Fruit fly (Drosophila melanogaster) whole organism, embryonic: ENCODE results near the gene CG32260.

Source experiments
- Aef1 ChIP-seq: fragments of 200-800 bp; sonication (Bioruptor generic); IDR thresholded peaks from 3 replicates; pipeline ENCODE4 v1.3.6; 2022; ENCODE audit warnings: missing biosample characterization, missing genetic modification characterization
- B-H2 ChIP-seq: fragments of 200-800 bp; sonication (Bioruptor generic); optimal IDR thresholded peaks from 2 replicates; lab custom pipeline; 2018; ENCODE audit warnings: missing biosample characterization, mild to moderate bottlenecking, missing genetic modification characterization
- Bgb ChIP-seq: fragments of 200-800 bp; sonication (Bioruptor generic); IDR thresholded peaks from 2 replicates; pipeline ENCODE4 v1.3.6; 2022; ENCODE audit warnings: missing biosample characterization, missing genetic modification characterization; ENCODE audit not compliant: partially characterized antibody
- CG11456 ChIP-seq: fragments of 200-800 bp; sonication (Bioruptor generic); IDR thresholded peaks from 3 replicates; pipeline ENCODE4 v1.3.6; 2022; ENCODE audit warnings: missing biosample characterization, missing genetic modification characterization
- CG12104 ChIP-seq: fragments of 200-800 bp; sonication (Bioruptor generic); optimal IDR thresholded peaks from 3 replicates; lab custom pipeline; 2016; ENCODE audit warnings: missing biosample characterization, missing genetic modification characterization
- CG12219 ChIP-seq: fragments of 200-800 bp; sonication (Bioruptor generic); optimal IDR thresholded peaks from 3 replicates; lab custom pipeline; 2018; ENCODE audit warnings: missing biosample characterization, mild to moderate bottlenecking, missing genetic modification characterization
- CG12236 ChIP-seq: fragments of 200-800 bp; sonication (Bioruptor generic); optimal IDR thresholded peaks from 2 replicates; lab custom pipeline; 2016; ENCODE audit warnings: missing biosample characterization, missing genetic modification characterization
- CG12942 ChIP-seq: fragments of 200-800 bp; sonication (Bioruptor generic); optimal IDR thresholded peaks from 3 replicates; lab custom pipeline; 2016; ENCODE audit warnings: missing biosample characterization, missing genetic modification characterization
- CG13296 ChIP-seq: fragments of 200-800 bp; sonication (Bioruptor generic); optimal IDR thresholded peaks from 3 replicates; lab custom pipeline; 2018; ENCODE audit warnings: missing biosample characterization, mild to moderate bottlenecking, missing genetic modification characterization
- CG17802 ChIP-seq: fragments of 200-800 bp; sonication (Bioruptor generic); optimal IDR thresholded peaks from 2 replicates; lab custom pipeline; 2018; ENCODE audit warnings: missing biosample characterization, mild to moderate bottlenecking, missing genetic modification characterization, moderate library complexity
- CG2202 ChIP-seq: fragments of 200-800 bp; sonication (Bioruptor generic); optimal IDR thresholded peaks from 2 replicates; lab custom pipeline; 2018; ENCODE audit warnings: missing biosample characterization, mild to moderate bottlenecking, missing genetic modification characterization
- CG2712 ChIP-seq: fragments of 200-800 bp; optimal IDR thresholded peaks from 3 replicates; lab custom pipeline; 2019; ENCODE audit warnings: missing biosample characterization, mild to moderate bottlenecking, missing genetic modification characterization, moderate library complexity
- CG2875 ChIP-seq: fragments of 200-800 bp; sonication (Bioruptor generic); optimal IDR thresholded peaks from 2 replicates; lab custom pipeline; 2017; ENCODE audit warnings: missing biosample characterization, mild to moderate bottlenecking, missing genetic modification characterization, missing genetic modification reagents
- CG2889 ChIP-seq: fragments of 200-800 bp; sonication (Bioruptor generic); IDR thresholded peaks from 3 replicates; pipeline ENCODE4 v1.3.6; 2022; ENCODE audit warnings: missing biosample characterization, missing genetic modification characterization
- CG3407 ChIP-seq: fragments of 200-800 bp; sonication (Bioruptor generic); optimal IDR thresholded peaks from 2 replicates; lab custom pipeline; 2018; ENCODE audit warnings: missing biosample characterization, mild to moderate bottlenecking, missing genetic modification characterization
- CG34224 ChIP-seq: fragments of 200-800 bp; sonication (Bioruptor generic); IDR thresholded peaks from 3 replicates; pipeline ENCODE4 v1.3.6; 2022; ENCODE audit warnings: missing biosample characterization, missing genetic modification characterization; ENCODE audit not compliant: partially characterized antibody
- CG5245 ChIP-seq: fragments of 200-800 bp; sonication (Bioruptor generic); optimal IDR thresholded peaks from 3 replicates; lab custom pipeline; 2016; ENCODE audit warnings: missing biosample characterization, missing genetic modification characterization
- CG6765 ChIP-seq: fragments of 200-800 bp; sonication (Bioruptor generic); optimal IDR thresholded peaks from 3 replicates; lab custom pipeline; 2017; ENCODE audit warnings: missing biosample characterization, mild to moderate bottlenecking, missing genetic modification characterization
- CG7556 ChIP-seq: fragments of 200-800 bp; sonication (Bioruptor generic); optimal IDR thresholded peaks from 2 replicates; lab custom pipeline; 2017; ENCODE audit warnings: missing biosample characterization, mild to moderate bottlenecking, missing genetic modification characterization
- CG7963 ChIP-seq: fragments of 200-800 bp; sonication (Bioruptor generic); IDR thresholded peaks from 3 replicates; pipeline ENCODE4 v1.3.6; 2022; ENCODE audit warnings: missing biosample characterization, missing genetic modification characterization; ENCODE audit not compliant: partially characterized antibody
- CG8944 ChIP-seq: fragments of 200-800 bp; sonication (Bioruptor generic); optimal IDR thresholded peaks from 3 replicates; lab custom pipeline; 2016; ENCODE audit warnings: missing biosample characterization, missing genetic modification characterization
- CG9609 ChIP-seq: fragments of 200-800 bp; sonication (Bioruptor generic); optimal IDR thresholded peaks from 3 replicates; lab custom pipeline; 2016; ENCODE audit warnings: missing biosample characterization, missing genetic modification characterization
- CG9727 ChIP-seq: fragments of 200-800 bp; sonication (Bioruptor generic); optimal IDR thresholded peaks from 3 replicates; lab custom pipeline; 2017; ENCODE audit warnings: missing biosample characterization, mild to moderate bottlenecking, missing genetic modification characterization
- ERR ChIP-seq: fragments of 200-800 bp; sonication (Bioruptor generic); optimal IDR thresholded peaks from 2 replicates; lab custom pipeline; 2016; ENCODE audit warnings: missing biosample characterization, missing genetic modification characterization
- Hr3 ChIP-seq: fragments of 200-800 bp; sonication (Bioruptor generic); optimal IDR thresholded peaks from 3 replicates; lab custom pipeline; 2016; ENCODE audit warnings: missing biosample characterization, missing genetic modification characterization
- Hr78 ChIP-seq, 2 experiments: fragments of 200-800 bp in 1 of 2; fragments of >200 bp in 1 of 2; sonication (Bioruptor generic) in 1 of 2; optimal IDR thresholded peaks; 2 replicates each; lab custom pipeline; 2017 to 2019; ENCODE audit warnings: missing biosample characterization in 2 of 2, missing genetic modification characterization in 2 of 2, mild to moderate bottlenecking in 1 of 2, moderate library complexity in 1 of 2
- Kr ChIP-seq: fragments of 200-800 bp; sonication (Bioruptor generic); optimal IDR thresholded peaks from 2 replicates; lab custom pipeline; 2017; ENCODE audit warnings: missing biosample characterization, mild to moderate bottlenecking, missing genetic modification characterization
- MESR4 ChIP-seq: fragments of 200-800 bp; sonication (Bioruptor generic); optimal IDR thresholded peaks from 2 replicates; lab custom pipeline; 2018; ENCODE audit warnings: missing biosample characterization, mild to moderate bottlenecking, missing genetic modification characterization, moderate library complexity
- Max ChIP-seq: fragments of 200-800 bp; sonication (Bioruptor generic); optimal IDR thresholded peaks from 2 replicates; lab custom pipeline; 2016; ENCODE audit warnings: missing biosample characterization, mild to moderate bottlenecking, missing genetic modification characterization
- Mrtf ChIP-seq: fragments of 200-800 bp; sonication (Bioruptor generic); IDR thresholded peaks from 3 replicates; pipeline ENCODE4 v1.3.6; 2022; ENCODE audit warnings: missing biosample characterization, missing genetic modification characterization
- Sox102F ChIP-seq: fragments of 200-800 bp; sonication (Bioruptor generic); optimal IDR thresholded peaks from 2 replicates; lab custom pipeline; 2018; ENCODE audit warnings: missing biosample characterization, mild to moderate bottlenecking, missing genetic modification characterization, moderate library complexity
- Sry-β ChIP-seq: fragments of 200-800 bp; sonication (Bioruptor generic); optimal IDR thresholded peaks from 2 replicates; lab custom pipeline; 2018; ENCODE audit warnings: missing biosample characterization, mild to moderate bottlenecking, missing genetic modification characterization, moderate library complexity
- aop ChIP-seq: fragments of 200-800 bp; sonication (Bioruptor generic); IDR thresholded peaks from 2 replicates; pipeline ENCODE4 v1.3.6; 2022; ENCODE audit warnings: missing biosample characterization, missing genetic modification characterization
- ase ChIP-seq: fragments of 200-800 bp; sonication (Bioruptor generic); IDR thresholded peaks from 3 replicates; pipeline ENCODE4 v1.3.6; 2022; ENCODE audit warnings: missing biosample characterization, missing genetic modification characterization
- bbx ChIP-seq: fragments of 200-800 bp; sonication (Bioruptor generic); IDR thresholded peaks from 2 replicates; pipeline ENCODE4 v1.3.6; 2022; ENCODE audit warnings: missing biosample characterization, missing genetic modification characterization; ENCODE audit not compliant: partially characterized antibody
- croc ChIP-seq: fragments of 200-800 bp; sonication (Bioruptor generic); conservative IDR thresholded peaks from 3 replicates; pipeline ENCODE4 v1.3.6; 2022; ENCODE audit warnings: missing biosample characterization, missing genetic modification characterization
- eyg ChIP-seq: fragments of 200-800 bp; sonication (Bioruptor generic); optimal IDR thresholded peaks from 3 replicates; lab custom pipeline; 2016; ENCODE audit warnings: missing biosample characterization, missing genetic modification characterization
- fd64A ChIP-seq: fragments of 200-800 bp; sonication (Bioruptor generic); optimal IDR thresholded peaks from 3 replicates; lab custom pipeline; 2018; ENCODE audit warnings: missing biosample characterization, mild to moderate bottlenecking, missing genetic modification characterization
- her ChIP-seq: fragments of 200-800 bp; sonication (Bioruptor generic); optimal IDR thresholded peaks from 2 replicates; lab custom pipeline; 2016; ENCODE audit warnings: missing biosample characterization, missing genetic modification characterization
- jing ChIP-seq: fragments of 200-800 bp; sonication (Bioruptor generic); optimal IDR thresholded peaks from 2 replicates; lab custom pipeline; 2018; ENCODE audit warnings: missing biosample characterization, mild to moderate bottlenecking, missing genetic modification characterization
- luna ChIP-seq: fragments of 200-800 bp; sonication (Bioruptor generic); optimal IDR thresholded peaks from 2 replicates; lab custom pipeline; 2016; ENCODE audit warnings: missing biosample characterization, missing genetic modification characterization
- prd ChIP-seq, 3 experiments: fragments of >200 bp in 2 of 3; fragments of 200-800 bp in 1 of 3; sonication (Bioruptor generic) in 1 of 3; optimal IDR thresholded peaks in 2 of 3; IDR thresholded peaks in 1 of 3; 2 replicates in 2 of 3; 3 replicates in 1 of 3; pipeline versions ENCODE4 v1.3.6 to Lab custom; 2017 to 2022; ENCODE audit warnings: missing biosample characterization in 1 of 3, missing genetic modification characterization in 1 of 3
- pzg ChIP-seq: fragments of 200-800 bp; sonication (Bioruptor generic); optimal IDR thresholded peaks from 3 replicates; lab custom pipeline; 2018; ENCODE audit warnings: missing biosample characterization, mild to moderate bottlenecking, missing genetic modification characterization, moderate library complexity
- seq ChIP-seq: fragments of 200-800 bp; sonication (Bioruptor generic); IDR thresholded peaks from 2 replicates; pipeline ENCODE4 v1.3.6; 2022; ENCODE audit warnings: missing biosample characterization, missing genetic modification characterization
- tio ChIP-seq: fragments of 200-800 bp; sonication (Bioruptor generic); optimal IDR thresholded peaks from 2 replicates; lab custom pipeline; 2017; ENCODE audit warnings: missing biosample characterization, missing genetic modification characterization, inconsistent platforms
- trem ChIP-seq: fragments of 200-800 bp; optimal IDR thresholded peaks from 3 replicates; lab custom pipeline; 2019; ENCODE audit warnings: missing biosample characterization, mild to moderate bottlenecking, missing genetic modification characterization, moderate library complexity
- trh ChIP-seq: fragments of 200-800 bp; sonication (Bioruptor generic); optimal IDR thresholded peaks from 2 replicates; lab custom pipeline; 2016; ENCODE audit warnings: missing biosample characterization, missing genetic modification characterization
- wdn ChIP-seq: fragments of 200-800 bp; sonication (Bioruptor generic); IDR thresholded peaks from 2 replicates; pipeline ENCODE4 v1.3.6; 2022; ENCODE audit warnings: missing biosample characterization, missing genetic modification characterization
- zen ChIP-seq: fragments of 200-800 bp; sonication (Bioruptor generic); optimal IDR thresholded peaks from 3 replicates; lab custom pipeline; 2018; ENCODE audit warnings: missing biosample characterization, mild to moderate bottlenecking, missing genetic modification characterization, moderate library complexity

The CG32260 gene

dm6 chr3L:4169957-4170651, 27.9 kb downstream of the CG32260 start, which contains the start of gene Ero1L (continued):
- TF ChIP-seq CG12942 (GFP tag; lab: Kevin White, UChicago): no peak
- TF ChIP-seq pzg: peak; percentile 63
- no peak for TF ChIP-seq CG13296 (GFP tag; lab: Kevin White, UChicago)
- TF ChIP-seq wdn (GFP tag; lab: Robert Waterston, UW): 0 out of 2 replicates have a peak, but pooled peaks have one; percentile 42
- no peak for TF ChIP-seq CG12219
- TF ChIP-seq CG2889 (GFP tag; lab: Robert Waterston, UW): no peak
- peak; percentile 39 for TF ChIP-seq Max
- TF ChIP-seq MESR4 (GFP tag; lab: Kevin White, UChicago): peak; percentile 97
- TF ChIP-seq CG12236 (GFP tag; lab: Kevin White, UChicago): no peak
- peak; percentile 27 for TF ChIP-seq her (GFP tag; lab: Kevin White, UChicago)
- peak; percentile 12 for TF ChIP-seq CG8944 (GFP tag; lab: Kevin White, UChicago)
- no peak for TF ChIP-seq tio (GFP tag; lab: Kevin White, UChicago)
- no peak for TF ChIP-seq trh (GFP tag; lab: Kevin White, UChicago)
- peak; percentile 18 for TF ChIP-seq CG12104 (GFP tag; lab: Kevin White, UChicago)
- TF ChIP-seq eyg (GFP tag; lab: Kevin White, UChicago): no peak
- 0 out of 3 replicates have a peak, but pooled peaks have one; percentile 59 for TF ChIP-seq CG11456 (GFP tag; lab: Robert Waterston, UW)
- TF ChIP-seq CG17802 (tag; lab: Kevin White, UChicago): no peak
- TF ChIP-seq CG2202 (tag; lab: Kevin White, UChicago): no peak
- no peak for TF ChIP-seq CG7963 (GFP tag; lab: Robert Waterston, UW)
- TF ChIP-seq Sox102F (GFP tag; lab: Kevin White, UChicago): no peak
- no peak for TF ChIP-seq fd64A (GFP tag; lab: Kevin White, UChicago)
- TF ChIP-seq croc (GFP tag; lab: Robert Waterston, UW): no peak
- TF ChIP-seq CG34224 (GFP tag; lab: Robert Waterston, UW): no peak
- peak; percentile 66 for TF ChIP-seq trem (tag; lab: Kevin White, UChicago)
- TF ChIP-seq CG2875 (GFP tag; lab: Kevin White, UChicago): no peak
- peak; percentile 0 for TF ChIP-seq Sry-β
- TF ChIP-seq CG7556 (GFP tag; lab: Kevin White, UChicago): no peak
- TF ChIP-seq CG6765 (GFP tag; lab: Kevin White, UChicago): no peak
- no peak for TF ChIP-seq Kr (GFP tag; lab: Kevin White, UChicago)
- no peak for TF ChIP-seq CG9609 (GFP tag; lab: Kevin White, UChicago)
- TF ChIP-seq seq (GFP tag; lab: Robert Waterston, UW): no peak
- TF ChIP-seq Aef1 (GFP tag; lab: Robert Waterston, UW): peak; percentile 52
- TF ChIP-seq aop (GFP tag; lab: Robert Waterston, UW): no peak
- TF ChIP-seq Hr3 (GFP tag; lab: Kevin White, UChicago): no peak
- TF ChIP-seq B-H2 (GFP tag; lab: Kevin White, UChicago): no peak
- TF ChIP-seq zen (tag; lab: Kevin White, UChicago): peak; percentile 32
- TF ChIP-seq Bgb (GFP tag; lab: Robert Waterston, UW): no peak
- TF ChIP-seq prd (optimal IDR thresholded peaks at IDR 0.05; lab: Kevin White, UChicago): no peak
- TF ChIP-seq prd (GFP tag; IDR thresholded peaks at IDR 0.05; lab: Robert Waterston, UW): no peak
- TF ChIP-seq luna: no peak
- no peak for TF ChIP-seq CG3407 (GFP tag; lab: Kevin White, UChicago)
- TF ChIP-seq Mrtf (GFP tag; lab: Robert Waterston, UW): no peak
- TF ChIP-seq bbx: peak; percentile 50
- TF ChIP-seq CG2712 (tag; lab: Kevin White, UChicago): peak; percentile 49
- no peak for TF ChIP-seq CG9727 (GFP tag; lab: Kevin White, UChicago)
- TF ChIP-seq Hr78 (GFP tag; optimal IDR thresholded peaks at IDR 0.05; lab: Kevin White, UChicago): no peak
- no peak for TF ChIP-seq jing (GFP tag; lab: Kevin White, UChicago)
- no peak for TF ChIP-seq ERR (GFP tag; lab: Kevin White, UChicago)
- TF ChIP-seq ase (GFP tag; lab: Robert Waterston, UW): no peak
- TF ChIP-seq CG5245 (GFP tag; lab: Kevin White, UChicago): no peak
